Worm (Caenorhabditis elegans) whole organism, late embryonic: Measurements from ENCODE around the gene str-193.

Source experiments
- C08G9.2 ChIP-seq: sonication (generic microtip); optimal IDR thresholded peaks from 2 replicates; lab custom pipeline; 2016; ENCODE audit warnings: mild to moderate bottlenecking, missing genetic modification characterization, moderate library complexity, missing compliant biosample characterization
- C38D4.7 ChIP-seq: fragments of 200-800 bp; sonication (Bioruptor generic); optimal IDR thresholded peaks from 2 replicates; lab custom pipeline; 2018; ENCODE audit warnings: mild to moderate bottlenecking, missing genetic modification characterization, moderate library complexity, missing compliant biosample characterization
- K02D7.2 ChIP-seq: sonication (generic microtip); optimal IDR thresholded peaks from 2 replicates; lab custom pipeline; 2017; ENCODE audit warnings: mild to moderate bottlenecking, missing genetic modification characterization, missing compliant biosample characterization
- Y22D7AL.16 ChIP-seq: sonication (generic microtip); optimal IDR thresholded peaks from 2 replicates; lab custom pipeline; 2016; ENCODE audit warnings: missing genetic modification characterization, missing compliant biosample characterization
- ama-1 ChIP-seq: fragments of 150-350 bp; optimal IDR thresholded peaks from 2 replicates; lab custom pipeline; 2014
- ceh-14 ChIP-seq: sonication (generic microtip); optimal IDR thresholded peaks from 2 replicates; lab custom pipeline; 2016; ENCODE audit warnings: missing genotype, missing genetic modification characterization, missing compliant biosample characterization
- ceh-19 ChIP-seq: fragments of 200-800 bp; sonication (Bioruptor generic); optimal IDR thresholded peaks from 2 replicates; lab custom pipeline; 2018; ENCODE audit warnings: mild to moderate bottlenecking, missing genetic modification characterization, missing compliant biosample characterization
- ceh-2 ChIP-seq: sonication (generic microtip); optimal IDR thresholded peaks from 2 replicates; lab custom pipeline; 2016; ENCODE audit warnings: missing genotype, missing genetic modification characterization, missing compliant biosample characterization
- ceh-24 ChIP-seq: sonication (generic microtip); optimal IDR thresholded peaks from 2 replicates; lab custom pipeline; 2016; ENCODE audit warnings: mild to moderate bottlenecking, missing genetic modification characterization, missing compliant biosample characterization
- ceh-30 ChIP-seq: fragments of 150-350 bp; optimal IDR thresholded peaks from 2 replicates; lab custom pipeline; 2014; ENCODE audit warnings: missing biosample characterization, missing genetic modification characterization
- ceh-34 ChIP-seq: sonication (generic microtip); optimal IDR thresholded peaks from 2 replicates; lab custom pipeline; 2016; ENCODE audit warnings: mild to moderate bottlenecking, missing genetic modification characterization, missing compliant biosample characterization
- ceh-45 ChIP-seq: fragments of 200-800 bp; sonication (Bioruptor generic); IDR thresholded peaks from 2 replicates; pipeline ENCODE4 v1.3.6; 2022; ENCODE audit warnings: missing genetic modification reagents, missing genetic modification characterization, missing compliant biosample characterization
- dmd-4 ChIP-seq: sonication (generic microtip); optimal IDR thresholded peaks from 2 replicates; lab custom pipeline; 2016; ENCODE audit warnings: borderline replicate concordance, missing genetic modification characterization, missing compliant biosample characterization
- elt-2 ChIP-seq: sonication (generic microtip); optimal IDR thresholded peaks from 2 replicates; lab custom pipeline; 2016; ENCODE audit warnings: missing genetic modification reagents, missing genetic modification characterization, missing compliant biosample characterization
- elt-4 ChIP-seq: sonication (generic microtip); optimal IDR thresholded peaks from 2 replicates; lab custom pipeline; 2016; ENCODE audit warnings: missing genetic modification characterization, missing compliant biosample characterization
- ets-4 ChIP-seq: sonication (generic microtip); optimal IDR thresholded peaks from 2 replicates; lab custom pipeline; 2016; ENCODE audit warnings: missing genetic modification characterization, missing compliant biosample characterization
- eyg-1 ChIP-seq: sonication (generic microtip); optimal IDR thresholded peaks from 2 replicates; lab custom pipeline; 2016; ENCODE audit warnings: missing genotype, missing genetic modification characterization, missing compliant biosample characterization
- fax-1 ChIP-seq: sonication (generic microtip); optimal IDR thresholded peaks from 2 replicates; lab custom pipeline; 2016; ENCODE audit warnings: missing genotype, missing genetic modification characterization, missing compliant biosample characterization
- fkh-10 ChIP-seq: fragments of 150-350 bp; optimal IDR thresholded peaks from 2 replicates; lab custom pipeline; 2014; ENCODE audit warnings: missing biosample characterization, missing genetic modification reagents, missing genetic modification characterization
- fkh-6 ChIP-seq: sonication (generic microtip); optimal IDR thresholded peaks from 2 replicates; lab custom pipeline; 2016; ENCODE audit warnings: missing genetic modification characterization, missing compliant biosample characterization
- gmeb-2 ChIP-seq: sonication (generic microtip); optimal IDR thresholded peaks from 2 replicates; lab custom pipeline; 2016; ENCODE audit warnings: missing genetic modification characterization, inconsistent platforms, missing compliant biosample characterization
- hlh-13 ChIP-seq: fragments of 200-800 bp; sonication (Bioruptor generic); optimal IDR thresholded peaks from 2 replicates; lab custom pipeline; 2018; ENCODE audit warnings: mild to moderate bottlenecking, missing genetic modification characterization, missing compliant biosample characterization
- hlh-6 ChIP-seq: sonication (generic microtip); optimal IDR thresholded peaks from 2 replicates; lab custom pipeline; 2016; ENCODE audit warnings: missing genotype, missing genetic modification characterization, missing compliant biosample characterization
- lin-11 ChIP-seq: fragments of 200-800 bp; sonication (Bioruptor generic); optimal IDR thresholded peaks from 2 replicates; lab custom pipeline; 2018; ENCODE audit warnings: mild to moderate bottlenecking, missing genetic modification characterization, missing compliant biosample characterization
- madf-2 ChIP-seq: sonication (generic microtip); optimal IDR thresholded peaks from 2 replicates; lab custom pipeline; 2017; ENCODE audit warnings: missing genetic modification characterization, missing compliant biosample characterization
- mec-3 ChIP-seq: sonication (generic microtip); optimal IDR thresholded peaks from 2 replicates; lab custom pipeline; 2016; ENCODE audit warnings: borderline replicate concordance, missing genetic modification characterization, missing compliant biosample characterization
- npax-4 ChIP-seq: sonication (generic microtip); optimal IDR thresholded peaks from 2 replicates; lab custom pipeline; 2016; ENCODE audit warnings: missing genetic modification characterization, missing compliant biosample characterization
- pag-3 ChIP-seq: sonication (generic microtip); optimal IDR thresholded peaks from 2 replicates; lab custom pipeline; 2016; ENCODE audit warnings: missing compliant biosample characterization, missing genetic modification characterization, borderline replicate concordance
- pax-1 ChIP-seq: fragments of 150-350 bp; optimal IDR thresholded peaks from 2 replicates; lab custom pipeline; 2014; ENCODE audit warnings: missing biosample characterization, missing genetic modification characterization
- pha-2 ChIP-seq: sonication (generic microtip); optimal IDR thresholded peaks from 2 replicates; lab custom pipeline; 2017; ENCODE audit warnings: mild to moderate bottlenecking, missing genetic modification characterization, missing compliant biosample characterization
- pha-4 ChIP-seq: fragments of 150-350 bp; optimal IDR thresholded peaks from 2 replicates; lab custom pipeline; 2018; ENCODE audit warnings: missing biosample characterization, missing genetic modification reagents, missing genetic modification characterization
- ref-2 ChIP-seq: sonication (generic microtip); optimal IDR thresholded peaks from 2 replicates; lab custom pipeline; 2016; ENCODE audit warnings: missing genetic modification characterization, missing compliant biosample characterization
- sox-2 ChIP-seq: fragments of 200-800 bp; sonication (Bioruptor generic); IDR thresholded peaks from 2 replicates; pipeline ENCODE4 v1.3.6; 2022; ENCODE audit warnings: missing genetic modification reagents, missing genetic modification characterization, missing compliant biosample characterization
- sox-4 ChIP-seq: sonication (generic microtip); optimal IDR thresholded peaks from 2 replicates; lab custom pipeline; 2017; ENCODE audit warnings: mild to moderate bottlenecking, missing genetic modification characterization, inconsistent platforms, missing compliant biosample characterization
- tbx-2 ChIP-seq: sonication (generic microtip); optimal IDR thresholded peaks from 2 replicates; lab custom pipeline; 2016; ENCODE audit warnings: missing genetic modification characterization, missing compliant biosample characterization
- tbx-7 ChIP-seq: sonication (generic microtip); optimal IDR thresholded peaks from 2 replicates; lab custom pipeline; 2016; ENCODE audit warnings: missing genotype, missing genetic modification characterization, missing compliant biosample characterization
- ttx-3 ChIP-seq: sonication (generic microtip); optimal IDR thresholded peaks from 2 replicates; lab custom pipeline; 2016; ENCODE audit warnings: missing genetic modification reagents, missing genetic modification characterization, missing compliant biosample characterization
- unc-42 ChIP-seq: sonication (generic microtip); optimal IDR thresholded peaks from 2 replicates; lab custom pipeline; 2016; ENCODE audit warnings: missing genotype, missing genetic modification characterization, missing compliant biosample characterization
- ztf-16 ChIP-seq: sonication (generic microtip); optimal IDR thresholded peaks from 2 replicates; lab custom pipeline; 2017; ENCODE audit warnings: missing genetic modification characterization, missing compliant biosample characterization

The str-193 gene

ce11 chrV:9805161-9805560 is 16.5 kb downstream of the str-193 start, which contains the start of gene sru-37:
Gene sru-37 (plus strand): TSS chrV:9805461.
- no peak for TF ChIP-seq ama-1 (lab: Kevin White, UChicago)
- no peak for TF ChIP-seq fax-1 (tag; lab: Kevin White, UChicago)
- TF ChIP-seq pax-1: no peak
- no peak for TF ChIP-seq C08G9.2
- no peak for TF ChIP-seq madf-2 (tag; lab: Kevin White, UChicago)
- TF ChIP-seq lin-11 (tag; lab: Kevin White, UChicago): no peak
- no peak for TF ChIP-seq ceh-19 (GFP tag; lab: Kevin White, UChicago)
- TF ChIP-seq Y22D7AL.16 (tag; lab: Kevin White, UChicago): no peak
- TF ChIP-seq pha-4 (tag; lab: Kevin White, UChicago): no peak
- no peak for TF ChIP-seq sox-2 (GFP tag; lab: Robert Waterston, UW)
- TF ChIP-seq ztf-16 (tag; lab: Kevin White, UChicago): no peak
- no peak for TF ChIP-seq eyg-1 (tag; lab: Kevin White, UChicago)
- no peak for TF ChIP-seq sox-4
- TF ChIP-seq ceh-2 (tag; lab: Kevin White, UChicago): no peak
- no peak for TF ChIP-seq pha-2 (tag; lab: Kevin White, UChicago)
- TF ChIP-seq, all 69 proteins: peak for 0

DNA sequence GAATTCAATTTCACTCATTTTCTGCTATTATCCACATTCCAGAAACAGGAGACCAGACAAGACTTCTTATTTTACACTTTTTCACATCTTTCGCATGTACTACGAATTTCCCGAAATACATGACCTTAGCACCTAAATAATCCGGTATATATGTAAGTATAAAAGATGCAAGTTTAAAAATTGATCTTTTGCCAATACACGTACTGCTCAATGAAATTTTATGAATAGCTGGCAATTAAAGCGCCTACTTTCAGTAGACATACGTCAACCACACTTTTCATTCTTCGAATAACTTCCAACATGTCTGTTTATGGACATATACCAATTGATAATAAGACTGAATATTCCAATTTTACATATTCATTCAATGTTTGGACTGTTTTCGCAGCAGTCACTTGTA is 18.4 kb downstream of the str-193 start, which contains the start of gene sru-39:
TSS of gene sru-39 (plus strand) at position 301 of the 400 bp plus-strand sequence.
- TF ChIP-seq C38D4.7 (no peak), elt-2 (no peak), K02D7.2 (tag; lab: Kevin White, UChicago) (no peak)

DNA sequence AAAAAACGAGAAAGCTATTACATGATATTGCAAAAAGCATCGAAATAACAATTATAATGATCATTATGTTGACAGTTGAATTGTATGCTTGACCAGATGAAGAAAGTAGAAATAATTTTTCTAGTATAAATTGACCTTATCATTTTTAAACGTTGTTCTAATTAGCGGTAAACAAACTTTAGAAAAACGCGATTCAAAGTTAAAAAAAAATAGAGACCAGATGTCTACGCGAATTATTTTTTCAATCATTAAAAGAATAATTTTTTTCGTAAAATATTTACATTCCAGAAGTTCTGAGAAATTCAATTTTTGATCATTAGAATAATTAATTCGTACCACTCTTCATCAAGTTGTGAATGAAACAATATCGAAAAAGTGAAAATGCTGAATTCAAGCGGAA is 19.7 kb downstream of the str-193 start, which contains the start of gene F46B6.10:
TSS of gene F46B6.10 (minus strand) at position 101 of the 400 bp plus-strand sequence.
- TF ChIP-seq mec-3 (tag; lab: Kevin White, UChicago) (no peak), hlh-13 (no peak), Y22D7AL.16 (tag; lab: Kevin White, UChicago) (no peak), npax-4 (tag; lab: Kevin White, UChicago) (no peak), fkh-6 (tag; lab: Kevin White, UChicago) (no peak), ets-4 (tag; lab: Kevin White, UChicago) (no peak), tbx-7 (no peak), dmd-4 (tag; lab: Kevin White, UChicago) (no peak), ceh-24 (tag; lab: Kevin White, UChicago) (no peak), unc-42 (no peak), hlh-6 (tag; lab: Kevin White, UChicago) (no peak), C08G9.2 (no peak), ttx-3 (tag; lab: Kevin White, UChicago) (no peak), gmeb-2 (tag; lab: Kevin White, UChicago) (no peak)
- TF ChIP-seq, all 69 proteins: peak for 0

- no peak for TF ChIP-seq ceh-30 (tag; lab: Kevin White, UChicago)
- no peak for TF ChIP-seq fkh-10
- TF ChIP-seq ama-1 (lab: Kevin White, UChicago): no peak
- no peak for TF ChIP-seq tbx-2 (tag; lab: Kevin White, UChicago)
- no peak for TF ChIP-seq ref-2 (tag; lab: Kevin White, UChicago)
- TF ChIP-seq pag-3 (tag; lab: Kevin White, UChicago): no peak
- no peak for TF ChIP-seq ceh-14
- TF ChIP-seq elt-4 (tag; lab: Kevin White, UChicago): no peak
- no peak for TF ChIP-seq dmd-4 (tag; lab: Kevin White, UChicago)
- no peak for TF ChIP-seq ceh-45 (GFP tag; lab: Robert Waterston, UW)
- TF ChIP-seq lin-11 (tag; lab: Kevin White, UChicago): no peak
- TF ChIP-seq ceh-34 (tag; lab: Kevin White, UChicago): no peak
- no peak for TF ChIP-seq pha-4 (tag; lab: Kevin White, UChicago)
- TF ChIP-seq fax-1 (tag; lab: Kevin White, UChicago): no peak
These were observed 22.5 kb downstream of the str-193 start, which contains the start of gene F46B6.13 for ce11 chrV:9799076-9799475. Gene F46B6.13 (minus strand): TSS chrV:9799176.
